Worm (Caenorhabditis elegans): ENCODE data around the gene B0280.11.

DNA sequence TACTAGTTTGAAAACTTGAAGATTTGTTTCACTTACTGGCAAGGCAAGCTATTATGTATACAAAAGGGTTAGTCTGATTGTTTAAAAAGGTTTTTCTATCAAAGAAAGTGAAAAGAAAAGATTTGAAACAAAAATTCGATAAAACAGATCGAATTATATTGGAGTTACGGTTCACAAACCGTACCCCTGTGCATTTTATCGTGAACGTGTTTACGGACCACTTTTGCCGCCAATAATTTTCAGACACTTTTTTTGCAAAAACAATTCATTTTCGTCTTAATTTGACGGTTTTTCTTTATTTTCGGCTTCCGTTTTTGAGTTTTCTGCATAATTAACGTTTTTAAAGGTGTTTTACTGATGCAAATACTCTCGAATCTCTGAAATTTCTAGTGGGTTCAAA is 27.2 kb upstream of the B0280.11 start:
- TF ChIP-seq dao-5 (tag; optimal IDR thresholded peaks at IDR 0.05) = no peak
- no peak for TF ChIP-seq W03F9.2 (tag; optimal IDR thresholded peaks at IDR 0.05)

Measured in whole organism, L4/young adult.